Worm (Caenorhabditis elegans): ENCODE measurements around the gene F07C3.2.
A peak's percentile ranks its signal among the peaks of the same experiment; 100 is the strongest.

The F07C3.2 gene

ce11 chrV:9221566-9221965 is 4.3 kb upstream of the F07C3.2 start, which contains the start of gene grd-6:
grd-6 (plus strand) TSS chrV:9221866.
- TF ChIP-seq lin-13 (tag; optimal IDR thresholded peaks at IDR 0.05) (no peak), zip-8 (tag; optimal IDR thresholded peaks at IDR 0.05) (peak; percentile 44)

- no peak for TF ChIP-seq unc-62 (GFP tag; optimal IDR thresholded peaks at IDR 0.05)
- no peak for TF ChIP-seq lin-32 (GFP tag; optimal IDR thresholded peaks at IDR 0.05)
- no peak for TF ChIP-seq ham-2 (GFP tag; optimal IDR thresholded peaks at IDR 0.05)
- no peak for TF ChIP-seq ceh-43 (GFP tag; optimal IDR thresholded peaks at IDR 0.05)
- no peak for TF ChIP-seq M03D4.4 (tag; optimal IDR thresholded peaks at IDR 0.05)
- no peak for TF ChIP-seq lsy-2 (tag; optimal IDR thresholded peaks at IDR 0.05)
- no peak for TF ChIP-seq unc-120 (tag; optimal IDR thresholded peaks at IDR 0.05; ENCODE audit: poor library complexity, severe bottlenecking)
- no peak for TF ChIP-seq nhr-12 (tag; optimal IDR thresholded peaks at IDR 0.05)
- no peak for TF ChIP-seq sptf-1 (tag; optimal IDR thresholded peaks at IDR 0.05)
- TF ChIP-seq nhr-28 (tag; optimal IDR thresholded peaks at IDR 0.05): no peak
- TF ChIP-seq nhr-76 (tag; optimal IDR thresholded peaks at IDR 0.05): no peak
- no peak for TF ChIP-seq ces-1 (GFP tag; optimal IDR thresholded peaks at IDR 0.05)
- TF ChIP-seq unc-39 (tag; optimal IDR thresholded peaks at IDR 0.05): no peak
- no peak for TF ChIP-seq ceh-83 (GFP tag; optimal IDR thresholded peaks at IDR 0.05)
- no peak for TF ChIP-seq blmp-1 (tag; optimal IDR thresholded peaks at IDR 0.05)
- TF ChIP-seq sem-2 (GFP tag; optimal IDR thresholded peaks at IDR 0.05): no peak
- TF ChIP-seq mls-2 (tag; optimal IDR thresholded peaks at IDR 0.05): no peak
Measured at ce11 chrV:9222819-9223218, 3.1 kb upstream of the F07C3.2 start.

ce11 chrV:9224377-9224776 is 1.5 kb upstream of the F07C3.2 start:
- TF ChIP-seq hlh-1 (tag; optimal IDR thresholded peaks at IDR 0.05): no peak
- TF ChIP-seq ceh-83 (GFP tag; optimal IDR thresholded peaks at IDR 0.05): no peak
- no peak for TF ChIP-seq lin-13 (tag; optimal IDR thresholded peaks at IDR 0.05)
- no peak for TF ChIP-seq nhr-12 (tag; optimal IDR thresholded peaks at IDR 0.05)
- TF ChIP-seq nhr-2 (tag; optimal IDR thresholded peaks at IDR 0.05): no peak
- TF ChIP-seq ceh-43 (GFP tag; optimal IDR thresholded peaks at IDR 0.05): no peak
- no peak for TF ChIP-seq pha-4 (tag; optimal IDR thresholded peaks at IDR 0.05)
- no peak for TF ChIP-seq lin-32 (GFP tag; optimal IDR thresholded peaks at IDR 0.05)
- TF ChIP-seq cnd-1 (tag; optimal IDR thresholded peaks at IDR 0.05): no peak
- no peak for TF ChIP-seq nhr-237 (tag; optimal IDR thresholded peaks at IDR 0.05)
- TF ChIP-seq zip-8 (tag; optimal IDR thresholded peaks at IDR 0.05): no peak
- TF ChIP-seq ceh-39 (tag; optimal IDR thresholded peaks at IDR 0.05): no peak
- no peak for TF ChIP-seq sptf-1 (tag; optimal IDR thresholded peaks at IDR 0.05)
- no peak for TF ChIP-seq nhr-28 (tag; optimal IDR thresholded peaks at IDR 0.05)

ce11 chrV:9224981-9225380 is 913 bp upstream of the F07C3.2 start:
- TF ChIP-seq ces-1 (GFP tag; optimal IDR thresholded peaks at IDR 0.05): no peak
- no peak for TF ChIP-seq ham-2 (GFP tag; optimal IDR thresholded peaks at IDR 0.05)
- TF ChIP-seq sptf-1 (tag; optimal IDR thresholded peaks at IDR 0.05): no peak
- no peak for TF ChIP-seq lin-13 (tag; optimal IDR thresholded peaks at IDR 0.05)
- TF ChIP-seq lsy-2 (tag; optimal IDR thresholded peaks at IDR 0.05): no peak
- TF ChIP-seq nhr-2 (tag; optimal IDR thresholded peaks at IDR 0.05): no peak
- TF ChIP-seq ceh-43 (GFP tag; optimal IDR thresholded peaks at IDR 0.05): no peak
- TF ChIP-seq mab-5 (tag; optimal IDR thresholded peaks at IDR 0.05): no peak
- TF ChIP-seq flh-1 (GFP tag; optimal IDR thresholded peaks at IDR 0.05): no peak
- TF ChIP-seq mls-2 (tag; optimal IDR thresholded peaks at IDR 0.05): no peak
- TF ChIP-seq nhr-76 (tag; optimal IDR thresholded peaks at IDR 0.05): no peak
- no peak for TF ChIP-seq unc-62 (GFP tag; optimal IDR thresholded peaks at IDR 0.05)
- TF ChIP-seq nhr-12 (tag; optimal IDR thresholded peaks at IDR 0.05): no peak
- no peak for TF ChIP-seq snpc-4 (tag; optimal IDR thresholded peaks at IDR 0.05)
- TF ChIP-seq blmp-1 (tag; optimal IDR thresholded peaks at IDR 0.05): no peak
- TF ChIP-seq pha-4 (tag; optimal IDR thresholded peaks at IDR 0.05): no peak

ce11 chrV:9232296-9232695 is 6.4 kb downstream of the F07C3.2 start, which contains the start of gene F07C3.3:
F07C3.3 (minus strand) TSS chrV:9232396.
- no peak for TF ChIP-seq blmp-1 (tag; optimal IDR thresholded peaks at IDR 0.05)

ce11 chrV:9243171-9243996 is 17.5 kb downstream of the F07C3.2 start, which contains the start of gene glo-4:
glo-4 (minus strand) TSS chrV:9243221.
- TF ChIP-seq nhr-237 (tag; optimal IDR thresholded peaks at IDR 0.05) (peak; percentile 69), unc-39 (tag; optimal IDR thresholded peaks at IDR 0.05) (no peak), nhr-76 (tag; optimal IDR thresholded peaks at IDR 0.05) (no peak), pha-4 (tag; optimal IDR thresholded peaks at IDR 0.05) (no peak), hlh-1 (tag; optimal IDR thresholded peaks at IDR 0.05) (peak; percentile 36), ces-1 (GFP tag; optimal IDR thresholded peaks at IDR 0.05) (peak; percentile 77), unc-62 (GFP tag; optimal IDR thresholded peaks at IDR 0.05) (no peak), unc-120 (tag; optimal IDR thresholded peaks at IDR 0.05; ENCODE audit: poor library complexity, severe bottlenecking) (peak; percentile 55), drap-1 (GFP tag; optimal IDR thresholded peaks at IDR 0.05) (no peak), mls-2 (tag; optimal IDR thresholded peaks at IDR 0.05) (no peak), nhr-2 (tag; optimal IDR thresholded peaks at IDR 0.05) (no peak), zip-8 (tag; optimal IDR thresholded peaks at IDR 0.05) (no peak), cnd-1 (tag; optimal IDR thresholded peaks at IDR 0.05) (no peak), mep-1 (tag; optimal IDR thresholded peaks at IDR 0.05) (peak; percentile 69), lsy-2 (tag; optimal IDR thresholded peaks at IDR 0.05) (peak; percentile 21), lin-13 (tag; optimal IDR thresholded peaks at IDR 0.05) (peak; percentile 13)
